Fruit fly (Drosophila melanogaster) whole organism, embryonic: ENCODE measurements around the gene Ndae1.

Source experiments
- C15 ChIP-seq: fragments of 200-800 bp; sonication (Bioruptor generic); IDR thresholded peaks from 3 replicates; pipeline ENCODE4 v1.3.6; 2022; ENCODE audit warnings: missing biosample characterization, missing genetic modification characterization
- CG10209 ChIP-seq: fragments of 200-800 bp; sonication (Bioruptor generic); optimal IDR thresholded peaks from 3 replicates; lab custom pipeline; 2017; ENCODE audit warnings: missing biosample characterization, mild to moderate bottlenecking, missing genetic modification characterization, missing genetic modification reagents
- CG10959 ChIP-seq: fragments of 200-800 bp; sonication (Bioruptor generic); IDR thresholded peaks from 2 replicates; pipeline ENCODE4 v1.3.6; 2022; ENCODE audit warnings: missing biosample characterization, missing genetic modification characterization
- CG11696 ChIP-seq: fragments of 200-800 bp; sonication (Bioruptor generic); IDR thresholded peaks from 2 replicates; pipeline ENCODE4 v1.3.6; 2022; ENCODE audit warnings: missing biosample characterization, missing genetic modification characterization
- CG1602 ChIP-seq: fragments of 200-800 bp; sonication (Bioruptor generic); optimal IDR thresholded peaks from 3 replicates; lab custom pipeline; 2016; ENCODE audit warnings: missing biosample characterization, missing genetic modification characterization
- CG1603 ChIP-seq: fragments of 200-800 bp; sonication (Bioruptor generic); optimal IDR thresholded peaks from 2 replicates; lab custom pipeline; 2019; ENCODE audit warnings: missing biosample characterization, mild to moderate bottlenecking, missing genetic modification characterization, moderate library complexity
- CG17568 ChIP-seq: fragments of 200-800 bp; sonication (Bioruptor generic); optimal IDR thresholded peaks from 2 replicates; lab custom pipeline; 2018; ENCODE audit warnings: missing biosample characterization, mild to moderate bottlenecking, missing genetic modification characterization, moderate library complexity
- CG17612 ChIP-seq: fragments of 200-800 bp; sonication (Bioruptor generic); IDR thresholded peaks from 2 replicates; pipeline ENCODE4 v1.3.6; 2022; ENCODE audit warnings: missing biosample characterization, missing genetic modification characterization
- CG2120 ChIP-seq: fragments of 200-800 bp; sonication (Bioruptor generic); optimal IDR thresholded peaks from 3 replicates; lab custom pipeline; 2016; ENCODE audit warnings: missing biosample characterization, missing genetic modification characterization
- CG2678 ChIP-seq: fragments of 200-800 bp; sonication (Bioruptor generic); optimal IDR thresholded peaks from 3 replicates; lab custom pipeline; 2019; ENCODE audit warnings: missing biosample characterization, mild to moderate bottlenecking, missing genetic modification characterization, moderate library complexity
- CG2889 ChIP-seq: fragments of 200-800 bp; sonication (Bioruptor generic); IDR thresholded peaks from 3 replicates; pipeline ENCODE4 v1.3.6; 2022; ENCODE audit warnings: missing biosample characterization, missing genetic modification characterization
- CG31441 ChIP-seq: fragments of 200-800 bp; sonication (Bioruptor generic); IDR thresholded peaks from 2 replicates; pipeline ENCODE4 v1.3.6; 2022; ENCODE audit warnings: missing biosample characterization, missing genetic modification characterization
- CG3847 ChIP-seq: fragments of 200-800 bp; sonication (Bioruptor generic); IDR thresholded peaks from 2 replicates; pipeline ENCODE4 v1.3.6; 2022; ENCODE audit warnings: missing biosample characterization, missing genetic modification characterization
- CG8089 ChIP-seq: fragments of 200-800 bp; sonication (Bioruptor generic); optimal IDR thresholded peaks from 3 replicates; lab custom pipeline; 2016; ENCODE audit warnings: missing biosample characterization, missing genetic modification characterization
- CG8388 ChIP-seq: fragments of 200-800 bp; sonication (Bioruptor generic); optimal IDR thresholded peaks from 2 replicates; lab custom pipeline; 2019; ENCODE audit warnings: missing biosample characterization, mild to moderate bottlenecking, missing genetic modification characterization, moderate library complexity
- CG8944 ChIP-seq: fragments of 200-800 bp; sonication (Bioruptor generic); optimal IDR thresholded peaks from 3 replicates; lab custom pipeline; 2016; ENCODE audit warnings: missing biosample characterization, missing genetic modification characterization
- CG9727 ChIP-seq: fragments of 200-800 bp; sonication (Bioruptor generic); optimal IDR thresholded peaks from 3 replicates; lab custom pipeline; 2017; ENCODE audit warnings: missing biosample characterization, mild to moderate bottlenecking, missing genetic modification characterization
- Dbx ChIP-seq: fragments of 200-800 bp; sonication (Bioruptor generic); IDR thresholded peaks from 3 replicates; pipeline ENCODE4 v1.3.6; 2022; ENCODE audit warnings: missing biosample characterization, missing genetic modification characterization
- Dll ChIP-seq: fragments of 200-800 bp; sonication (Bioruptor generic); IDR thresholded peaks from 4 replicates; pipeline ENCODE4 v1.3.6; 2022; ENCODE audit warnings: missing biosample characterization, missing genetic modification characterization; ENCODE audit not compliant: partially characterized antibody
- Doc2 ChIP-seq: fragments of 200-800 bp; sonication (Bioruptor generic); IDR thresholded peaks from 2 replicates; pipeline ENCODE4 v1.3.6; 2022; ENCODE audit warnings: missing biosample characterization, missing genetic modification characterization
- E2f2 ChIP-seq: fragments of 200-800 bp; sonication (Bioruptor generic); IDR thresholded peaks from 2 replicates; pipeline ENCODE4 v1.3.6; 2022; ENCODE audit warnings: missing biosample characterization, missing genetic modification characterization
- Gug ChIP-seq: fragments of 200-800 bp; sonication (Bioruptor generic); IDR thresholded peaks from 4 replicates; pipeline ENCODE4 v1.3.6; 2022; ENCODE audit warnings: missing biosample characterization, missing genetic modification characterization
- Hr39 ChIP-seq: fragments of >200 bp; optimal IDR thresholded peaks from 2 replicates; lab custom pipeline; 2017
- Lhr ChIP-seq: fragments of 200-800 bp; sonication (Bioruptor generic); optimal IDR thresholded peaks from 3 replicates; lab custom pipeline; 2017; ENCODE audit warnings: mild to moderate bottlenecking, missing biosample characterization, missing genetic modification reagents, missing genetic modification characterization
- MESR4 ChIP-seq: fragments of 200-800 bp; sonication (Bioruptor generic); optimal IDR thresholded peaks from 2 replicates; lab custom pipeline; 2018; ENCODE audit warnings: missing biosample characterization, mild to moderate bottlenecking, missing genetic modification characterization, moderate library complexity
- Myb ChIP-seq: fragments of 200-800 bp; sonication (Bioruptor generic); optimal IDR thresholded peaks from 2 replicates; lab custom pipeline; 2016; ENCODE audit warnings: missing biosample characterization, missing genetic modification characterization
- Oaz ChIP-seq: fragments of 200-800 bp; sonication (Bioruptor generic); IDR thresholded peaks from 2 replicates; pipeline ENCODE4 v1.3.6; 2022; ENCODE audit warnings: missing biosample characterization, missing genetic modification characterization
- Six4 ChIP-seq: fragments of 200-800 bp; sonication (Bioruptor generic); optimal IDR thresholded peaks from 2 replicates; lab custom pipeline; 2016; ENCODE audit warnings: missing biosample characterization, missing genetic modification characterization
- Xrp1 ChIP-seq: fragments of 200-800 bp; sonication (Bioruptor generic); IDR thresholded peaks from 2 replicates; pipeline ENCODE4 v1.3.6; 2022; ENCODE audit warnings: missing biosample characterization, missing genetic modification characterization
- abd-A ChIP-seq: fragments of 200-800 bp; sonication (Bioruptor generic); optimal IDR thresholded peaks from 3 replicates; lab custom pipeline; 2019; ENCODE audit warnings: missing biosample characterization, mild to moderate bottlenecking, missing genetic modification characterization, moderate library complexity
- bab2 ChIP-seq: fragments of 200-800 bp; sonication (Bioruptor generic); optimal IDR thresholded peaks from 2 replicates; lab custom pipeline; 2016; ENCODE audit warnings: missing biosample characterization, missing genetic modification characterization
- dimm ChIP-seq: fragments of 200-800 bp; sonication (Bioruptor generic); IDR thresholded peaks from 2 replicates; pipeline ENCODE4 v1.3.6; 2022; ENCODE audit warnings: missing biosample characterization, missing genetic modification characterization
- disco-r ChIP-seq: fragments of 200-800 bp; sonication (Bioruptor generic); optimal IDR thresholded peaks from 2 replicates; lab custom pipeline; 2016; ENCODE audit warnings: missing biosample characterization, missing genetic modification characterization
- dysf ChIP-seq: fragments of 200-800 bp; sonication (Bioruptor generic); IDR thresholded peaks from 3 replicates; pipeline ENCODE4 v1.3.6; 2022; ENCODE audit warnings: missing biosample characterization, missing genetic modification characterization
- ewg ChIP-seq: fragments of 200-800 bp; sonication (Bioruptor generic); optimal IDR thresholded peaks from 3 replicates; lab custom pipeline; 2017; ENCODE audit warnings: mild to moderate bottlenecking, missing biosample characterization, missing genetic modification reagents, missing genetic modification characterization
- fd96Cb ChIP-seq: fragments of 200-800 bp; sonication (Bioruptor generic); optimal IDR thresholded peaks from 2 replicates; lab custom pipeline; 2018; ENCODE audit warnings: missing biosample characterization, mild to moderate bottlenecking, missing genetic modification characterization, moderate library complexity
- gt ChIP-seq: fragments of 200-800 bp; sonication (Bioruptor generic); IDR thresholded peaks from 2 replicates; pipeline ENCODE4 v1.3.6; 2022; ENCODE audit warnings: missing biosample characterization, missing genetic modification characterization
- her ChIP-seq: fragments of 200-800 bp; sonication (Bioruptor generic); optimal IDR thresholded peaks from 2 replicates; lab custom pipeline; 2016; ENCODE audit warnings: missing biosample characterization, missing genetic modification characterization
- lola ChIP-seq, 3 experiments: fragments of >200 bp in 2 of 3; fragments of 200-800 bp in 1 of 3; sonication (Bioruptor generic) in 1 of 3; optimal IDR thresholded peaks; 2 replicates each; lab custom pipeline; 2017 to 2019; ENCODE audit warnings: missing biosample characterization in 3 of 3, missing genetic modification characterization in 3 of 3, mild to moderate bottlenecking in 1 of 3, moderate library complexity in 1 of 3
- maf-S ChIP-seq: fragments of 200-800 bp; sonication (Bioruptor generic); optimal IDR thresholded peaks from 2 replicates; lab custom pipeline; 2016; ENCODE audit warnings: missing biosample characterization, missing genetic modification characterization
- nerfin-1 ChIP-seq: fragments of 200-800 bp; sonication (Bioruptor generic); optimal IDR thresholded peaks from 3 replicates; lab custom pipeline; 2019; ENCODE audit warnings: missing biosample characterization, mild to moderate bottlenecking, missing genetic modification characterization, moderate library complexity
- nom ChIP-seq: fragments of 200-800 bp; sonication (Bioruptor generic); optimal IDR thresholded peaks from 2 replicates; lab custom pipeline; 2017; ENCODE audit warnings: missing biosample characterization, missing genetic modification characterization, mild to moderate bottlenecking, moderate library complexity, missing genetic modification reagents
- pum ChIP-seq: fragments of 200-800 bp; sonication (Bioruptor generic); optimal IDR thresholded peaks from 2 replicates; lab custom pipeline; 2016; ENCODE audit warnings: missing biosample characterization, missing genetic modification characterization
- row ChIP-seq: fragments of 200-800 bp; sonication (Bioruptor generic); IDR thresholded peaks from 3 replicates; pipeline ENCODE4 v1.3.6; 2022; ENCODE audit warnings: missing biosample characterization, missing genetic modification characterization
- schlank ChIP-seq: fragments of 200-800 bp; sonication (Bioruptor generic); optimal IDR thresholded peaks from 2 replicates; lab custom pipeline; 2018; ENCODE audit warnings: missing biosample characterization, mild to moderate bottlenecking, missing genetic modification characterization
- tll ChIP-seq, 2 experiments: fragments of 200-800 bp in 1 of 2; fragments of >200 bp in 1 of 2; sonication (Bioruptor generic) in 1 of 2; optimal IDR thresholded peaks; 2 replicates each; lab custom pipeline; 2017 to 2019; ENCODE audit warnings: missing biosample characterization in 2 of 2, missing genetic modification characterization in 2 of 2, mild to moderate bottlenecking in 1 of 2, moderate library complexity in 1 of 2
- tna ChIP-seq: fragments of 200-800 bp; sonication (Bioruptor generic); IDR thresholded peaks from 2 replicates; pipeline ENCODE4 v1.3.6; 2022; ENCODE audit warnings: missing biosample characterization, missing genetic modification characterization; ENCODE audit not compliant: partially characterized antibody
- trem ChIP-seq: fragments of 200-800 bp; optimal IDR thresholded peaks from 3 replicates; lab custom pipeline; 2019; ENCODE audit warnings: missing biosample characterization, mild to moderate bottlenecking, missing genetic modification characterization, moderate library complexity
- trh ChIP-seq: fragments of 200-800 bp; sonication (Bioruptor generic); optimal IDR thresholded peaks from 2 replicates; lab custom pipeline; 2016; ENCODE audit warnings: missing biosample characterization, missing genetic modification characterization
- wek ChIP-seq: fragments of 200-800 bp; sonication (Bioruptor generic); optimal IDR thresholded peaks from 3 replicates; lab custom pipeline; 2018; ENCODE audit warnings: missing biosample characterization, mild to moderate bottlenecking, missing genetic modification characterization, moderate library complexity
- yki ChIP-seq: fragments of >200 bp; optimal IDR thresholded peaks from 3 replicates; lab custom pipeline; 2018
- zf30C ChIP-seq: fragments of 200-800 bp; sonication (Bioruptor generic); optimal IDR thresholded peaks from 3 replicates; lab custom pipeline; 2018; ENCODE audit warnings: missing biosample characterization, mild to moderate bottlenecking, missing genetic modification characterization

Ndae1 gene

DNA sequence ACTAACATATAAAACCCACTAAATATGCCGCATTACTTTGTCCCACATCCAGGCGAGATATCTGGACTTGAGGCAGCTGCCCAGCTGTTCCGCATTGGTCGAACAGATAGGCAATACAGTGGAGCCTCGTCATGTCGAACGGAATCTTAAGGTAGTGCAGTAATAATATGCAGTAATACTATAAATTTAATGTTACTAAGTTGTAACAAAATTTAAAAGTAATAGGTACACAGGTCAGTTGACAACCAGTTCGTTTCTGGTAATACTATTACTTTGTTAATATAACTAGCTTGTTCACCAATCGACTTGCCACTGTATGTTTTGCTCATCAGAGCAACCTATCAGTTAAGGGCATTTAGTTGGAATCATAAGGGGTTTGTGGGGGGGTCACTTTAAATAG is 45.8 kb upstream of the Ndae1 start (continued):
- TF ChIP-seq fd96Cb (tag; lab: Kevin White, UChicago) (peak; percentile 55), CG8944 (GFP tag; lab: Kevin White, UChicago) (no peak), CG1602 (GFP tag; lab: Kevin White, UChicago) (no peak), pum (GFP tag; lab: Kevin White, UChicago) (no peak), MESR4 (no peak), CG8388 (GFP tag; lab: Kevin White, UChicago) (peak; percentile 66), yki (no peak), row (GFP tag; lab: Robert Waterston, UW) (peak; percentile 70), CG17568 (GFP tag; lab: Kevin White, UChicago) (no peak), lola (GFP tag; optimal IDR thresholded peaks at IDR 0.05; lab: Kevin White, UChicago) (peak in 1 of 3 experiments; percentile 75), Dbx (no peak), CG2678 (tag; lab: Kevin White, UChicago) (peak; percentile 51), E2f2 (GFP tag; lab: Robert Waterston, UW) (no peak), Myb (GFP tag; lab: Kevin White, UChicago) (no peak), gt (GFP tag; lab: Robert Waterston, UW) (no peak), maf-S (GFP tag; lab: Kevin White, UChicago) (no peak), CG17612 (GFP tag; lab: Robert Waterston, UW) (no peak), dysf (no peak), CG3847 (GFP tag; lab: Robert Waterston, UW) (no peak), CG31441 (GFP tag; lab: Robert Waterston, UW) (peak; percentile 60), nerfin-1 (peak; percentile 30), CG2120 (GFP tag; lab: Kevin White, UChicago) (no peak), bab2 (GFP tag; lab: Kevin White, UChicago) (no peak), Gug (no peak), ewg (GFP tag; lab: Kevin White, UChicago) (no peak), schlank (tag; lab: Kevin White, UChicago) (no peak), zf30C (no peak), disco-r (GFP tag; lab: Kevin White, UChicago) (no peak), trem (tag; lab: Kevin White, UChicago) (peak; percentile 38), tna (no peak), Oaz (no peak), CG2889 (GFP tag; lab: Robert Waterston, UW) (no peak), abd-A (tag; lab: Kevin White, UChicago) (no peak), trh (GFP tag; lab: Kevin White, UChicago) (no peak), Dll (GFP tag; lab: Robert Waterston, UW) (no peak), Lhr (GFP tag; lab: Kevin White, UChicago) (no peak), Xrp1 (GFP tag; lab: Robert Waterston, UW) (peak; percentile 67), CG8089 (no peak), CG10959 (GFP tag; lab: Robert Waterston, UW) (peak; percentile 42; the same call in 1 of the 2 replicates), dimm (GFP tag; lab: Robert Waterston, UW) (no peak), her (GFP tag; lab: Kevin White, UChicago) (no peak), CG9727 (GFP tag; lab: Kevin White, UChicago) (no peak), C15 (GFP tag; lab: Robert Waterston, UW) (no peak), Doc2 (GFP tag; lab: Robert Waterston, UW) (no peak), CG10209 (no peak), CG11696 (no peak), Hr39 (no peak), CG1603 (tag; lab: Kevin White, UChicago) (peak; percentile 79), wek (GFP tag; lab: Kevin White, UChicago) (no peak), tll (GFP tag; optimal IDR thresholded peaks at IDR 0.05; lab: Kevin White, UChicago) (no peak), nom (GFP tag; lab: Kevin White, UChicago) (no peak), Six4 (GFP tag; lab: Kevin White, UChicago) (peak; percentile 2)
